Worm (Caenorhabditis elegans) whole organism, L3 larva: Measurements from ENCODE around the gene C29E4.15.

Source experiments
- aly-2 ChIP-seq: fragments of 150-350 bp; optimal IDR thresholded peaks from 2 replicates; lab custom pipeline; 2014; ENCODE audit warnings: missing biosample characterization, missing genetic modification characterization
- ama-1 ChIP-seq: fragments of 150-350 bp; optimal IDR thresholded peaks from 2 replicates; lab custom pipeline; 2018
- fkh-10 ChIP-seq: sonication (generic microtip); optimal IDR thresholded peaks from 2 replicates; lab custom pipeline; 2017; ENCODE audit warnings: missing biosample characterization, missing genetic modification reagents, missing genetic modification characterization
- fos-1 ChIP-seq: fragments of 150-350 bp; optimal IDR thresholded peaks from 2 replicates; lab custom pipeline; 2014; ENCODE audit warnings: missing biosample characterization, missing genetic modification characterization
- mdl-1 ChIP-seq: fragments of 150-350 bp; optimal IDR thresholded peaks from 2 replicates; lab custom pipeline; 2014; ENCODE audit warnings: missing biosample characterization, missing genetic modification characterization
- nhr-76 ChIP-seq: fragments of 150-350 bp; sonication (generic microtip); optimal IDR thresholded peaks from 5 replicates; lab custom pipeline; 2014; ENCODE audit warnings: missing biosample characterization, missing genetic modification characterization

- no peak for TF ChIP-seq mdl-1
- TF ChIP-seq ama-1 (lab: Kevin White, UChicago) = no peak
- no peak for TF ChIP-seq fos-1
- no peak for TF ChIP-seq aly-2 (tag; lab: Kevin White, UChicago)
- no peak for TF ChIP-seq fkh-10 (GFP tag; lab: Kevin White, UChicago)
- no peak for TF ChIP-seq nhr-76
Measured at ce11 chrIII:8004091-8004490, 51.7 kb downstream of the C29E4.15 start, which contains the start of gene C06G4.6.
